Worm (Caenorhabditis elegans): Measurements from ENCODE around the gene W07G4.8.

DNA sequence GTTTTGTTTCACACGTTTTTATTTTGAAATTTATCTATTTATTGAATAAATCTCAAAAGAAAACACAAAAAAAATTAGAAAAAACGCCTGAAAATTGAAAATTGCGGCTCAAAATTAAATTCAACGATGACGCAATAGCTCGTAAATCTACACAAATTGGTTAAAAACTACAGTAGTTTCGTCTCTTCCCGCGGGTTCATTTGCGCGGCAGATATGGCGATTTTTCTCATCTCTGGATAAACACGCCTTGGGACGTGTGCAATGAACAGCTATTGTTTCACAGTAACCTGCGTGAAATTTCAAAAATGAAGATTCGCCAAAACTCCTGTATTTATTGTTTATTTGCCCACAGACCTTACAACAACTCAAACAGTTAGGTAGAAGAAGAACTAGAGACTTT is 40.1 kb downstream of the W07G4.8 start:
- TF ChIP-seq cnd-1 (tag; optimal IDR thresholded peaks at IDR 0.05) (no peak), snpc-4 (tag; optimal IDR thresholded peaks at IDR 0.05) (no peak)

Measured in whole organism, mixed stage, embryonic.